Fruit fly (Drosophila melanogaster) S2 (cell line): ENCODE measurements around the gene CG6739.

Experiments
- CG8478 ChIP-seq: fragments of >200 bp; optimal IDR thresholded peaks from 2 replicates; lab custom pipeline; 2018
- CTCF ChIP-seq, 2 experiments: fragments of >200 bp; optimal IDR thresholded peaks; 2 replicates each; lab custom pipeline; 2018

- TF ChIP-seq CTCF (optimal IDR thresholded peaks at IDR 0.05; lab: Kevin White, UChicago) (no peak), CG8478 (lab: Kevin White, UChicago) (no peak)
Measured at dm6 chr2L:7665747-7666146, 57.6 kb downstream of the CG6739 start, which contains the start of gene Myo28B1.
